Worm (Caenorhabditis elegans) whole organism, mixed stage, embryonic: ENCODE measurements around the gene vha-13.
"Not testable (repeated sequence)": the region's sequence is repeated elsewhere in the genome, so short reads cannot be mapped to it uniquely, and the experiment has no call there.

ENCODE experiments used
- M03D4.4 ChIP-seq: sonication (generic microtip); optimal IDR thresholded peaks from 2 replicates; lab custom pipeline; 2017; ENCODE audit warnings: mild to moderate bottlenecking, missing genetic modification characterization, missing compliant biosample characterization
- bed-3 ChIP-seq: fragments of 200-800 bp; sonication (Bioruptor generic); optimal IDR thresholded peaks from 3 replicates; lab custom pipeline; 2018; ENCODE audit warnings: mild to moderate bottlenecking, missing genetic modification characterization, moderate library complexity, missing compliant biosample characterization
- blmp-1 ChIP-seq: fragments of 150-350 bp; optimal IDR thresholded peaks from 2 replicates; lab custom pipeline; 2014; ENCODE audit warnings: missing biosample characterization, missing genetic modification characterization
- ceh-39 ChIP-seq: fragments of 150-350 bp; optimal IDR thresholded peaks from 2 replicates; lab custom pipeline; 2014; ENCODE audit warnings: missing biosample characterization, missing genetic modification characterization
- ceh-43 ChIP-seq: fragments of 200-800 bp; sonication (Bioruptor generic); optimal IDR thresholded peaks from 2 replicates; lab custom pipeline; 2018; ENCODE audit warnings: mild to moderate bottlenecking, missing genetic modification characterization, moderate library complexity, missing compliant biosample characterization
- ceh-83 ChIP-seq: fragments of 200-800 bp; sonication (Bioruptor generic); optimal IDR thresholded peaks from 2 replicates; lab custom pipeline; 2018; ENCODE audit warnings: mild to moderate bottlenecking, missing genetic modification characterization, missing compliant biosample characterization
- ces-1 ChIP-seq: fragments of 150-350 bp; optimal IDR thresholded peaks from 2 replicates; lab custom pipeline; 2014; ENCODE audit warnings: missing biosample characterization, missing genetic modification reagents, missing genetic modification characterization
- cnd-1 ChIP-seq: fragments of 200-800 bp; sonication (Bioruptor generic); optimal IDR thresholded peaks from 2 replicates; lab custom pipeline; 2018; ENCODE audit warnings: mild to moderate bottlenecking, missing genetic modification characterization, missing compliant biosample characterization
- drap-1 ChIP-seq: fragments of 200-800 bp; sonication (Bioruptor generic); optimal IDR thresholded peaks from 3 replicates; lab custom pipeline; 2018; ENCODE audit warnings: mild to moderate bottlenecking, missing genetic modification characterization, missing compliant biosample characterization
- elt-3 ChIP-seq: fragments of 150-350 bp; optimal IDR thresholded peaks from 2 replicates; lab custom pipeline; 2014; ENCODE audit warnings: missing biosample characterization, missing genetic modification characterization
- ham-2 ChIP-seq: fragments of 200-800 bp; sonication (Bioruptor generic); optimal IDR thresholded peaks from 2 replicates; lab custom pipeline; 2018; ENCODE audit warnings: mild to moderate bottlenecking, missing genetic modification characterization, missing compliant biosample characterization
- hlh-1 ChIP-seq: fragments of 150-350 bp; optimal IDR thresholded peaks from 2 replicates; lab custom pipeline; 2014; ENCODE audit warnings: missing biosample characterization, missing genetic modification reagents, missing genetic modification characterization
- lsy-2 ChIP-seq: fragments of 150-350 bp; optimal IDR thresholded peaks from 2 replicates; lab custom pipeline; 2014; ENCODE audit warnings: missing biosample characterization, missing genetic modification characterization
- mab-5 ChIP-seq: fragments of 150-350 bp; optimal IDR thresholded peaks from 2 replicates; lab custom pipeline; 2014; ENCODE audit warnings: missing biosample characterization, missing genetic modification characterization
- mep-1 ChIP-seq: fragments of 150-350 bp; optimal IDR thresholded peaks from 2 replicates; lab custom pipeline; 2017; ENCODE audit warnings: missing biosample characterization, missing genetic modification reagents, missing genetic modification characterization, inconsistent platforms
- mls-2 ChIP-seq: sonication (generic microtip); optimal IDR thresholded peaks from 2 replicates; lab custom pipeline; 2016; ENCODE audit warnings: mild to moderate bottlenecking, missing genetic modification characterization, moderate library complexity, missing compliant biosample characterization
- nhr-2 ChIP-seq: fragments of 150-350 bp; optimal IDR thresholded peaks from 2 replicates; lab custom pipeline; 2014; ENCODE audit warnings: missing biosample characterization, missing genetic modification characterization
- nhr-237 ChIP-seq: fragments of 150-350 bp; optimal IDR thresholded peaks from 2 replicates; lab custom pipeline; 2014; ENCODE audit warnings: missing biosample characterization, missing genetic modification characterization
- nhr-76 ChIP-seq: sonication (generic microtip); optimal IDR thresholded peaks from 2 replicates; lab custom pipeline; 2017; ENCODE audit warnings: missing biosample characterization, missing genetic modification characterization
- pha-4 ChIP-seq: fragments of 150-350 bp; optimal IDR thresholded peaks from 2 replicates; lab custom pipeline; 2018; ENCODE audit warnings: missing biosample characterization, missing genetic modification reagents, missing genetic modification characterization
- sem-2 ChIP-seq: fragments of 200-800 bp; sonication (Bioruptor generic); optimal IDR thresholded peaks from 2 replicates; lab custom pipeline; 2018; ENCODE audit warnings: mild to moderate bottlenecking, missing genetic modification characterization, missing compliant biosample characterization
- snpc-4 ChIP-seq: fragments of 150-350 bp; optimal IDR thresholded peaks from 2 replicates; lab custom pipeline; 2014; ENCODE audit warnings: missing biosample characterization, missing genetic modification characterization
- tbx-8 ChIP-seq: fragments of 200-800 bp; sonication (Bioruptor generic); optimal IDR thresholded peaks from 2 replicates; lab custom pipeline; 2018; ENCODE audit warnings: mild to moderate bottlenecking, missing genetic modification characterization, moderate library complexity, missing compliant biosample characterization
- unc-120 ChIP-seq: sonication (generic microtip); optimal IDR thresholded peaks from 2 replicates; lab custom pipeline; 2017; ENCODE audit warnings: missing genetic modification characterization, missing compliant biosample characterization; ENCODE audit not compliant: poor library complexity, severe bottlenecking
- unc-39 ChIP-seq: fragments of 150-350 bp; optimal IDR thresholded peaks from 2 replicates; lab custom pipeline; 2014; ENCODE audit warnings: missing biosample characterization, missing genetic modification characterization
- unc-62 ChIP-seq: fragments of 150-350 bp; optimal IDR thresholded peaks from 2 replicates; lab custom pipeline; 2014; ENCODE audit warnings: missing biosample characterization, missing genetic modification reagents, missing genetic modification characterization
- zip-8 ChIP-seq: fragments of 150-350 bp; optimal IDR thresholded peaks from 2 replicates; lab custom pipeline; 2014; ENCODE audit warnings: missing biosample characterization, missing genetic modification characterization

Gene vha-13

ce11 chrV:14351629-14352028, at the start of gene vha-13:
Gene vha-13 (plus strand): TSS chrV:14351709.
- TF ChIP-seq blmp-1 (no peak), mls-2 (tag; lab: Kevin White, UChicago) (no peak), M03D4.4 (tag; lab: Kevin White, UChicago) (no peak), elt-3 (tag; lab: Kevin White, UChicago) (no peak), ceh-43 (GFP tag; lab: Kevin White, UChicago) (no peak), bed-3 (GFP tag; lab: Kevin White, UChicago) (no peak), tbx-8 (GFP tag; lab: Kevin White, UChicago) (no peak), ham-2 (GFP tag; lab: Kevin White, UChicago) (no peak), nhr-76 (tag; lab: Kevin White, UChicago) (no peak), ceh-83 (GFP tag; lab: Kevin White, UChicago) (no peak)

ce11 chrV:14306771-14307170, 44.7 kb upstream of the vha-13 start, which contains the start of gene spig-4:
Gene spig-4 (minus strand): TSS chrV:14306871.
- TF ChIP-seq pha-4 (tag; lab: Kevin White, UChicago); mep-1 (tag; lab: Kevin White, UChicago); ceh-43 (GFP tag; lab: Kevin White, UChicago): not testable (repeated sequence)

ce11 chrV:14308164-14308563, 43.3 kb upstream of the vha-13 start, which contains the start of gene spig-5:
Gene spig-5 (plus strand): TSS chrV:14308464.
- TF ChIP-seq blmp-1; mls-2 (tag; lab: Kevin White, UChicago); nhr-2 (tag; lab: Kevin White, UChicago): not testable (repeated sequence)
- TF ChIP-seq, all 35 proteins: peak for 0; not testable (repeated sequence) for 35

ce11 chrV:14309632-14310031, 41.9 kb upstream of the vha-13 start, which contains the start of gene F14D7.14:
Gene F14D7.14 (plus strand): TSS chrV:14309932.
- TF ChIP-seq zip-8, cnd-1, hlh-1 (tag; lab: Kevin White, UChicago): not testable (repeated sequence)

- TF ChIP-seq drap-1 (GFP tag; lab: Kevin White, UChicago) (no peak), M03D4.4 (tag; lab: Kevin White, UChicago) (no peak), nhr-76 (tag; lab: Kevin White, UChicago) (no peak), pha-4 (tag; lab: Kevin White, UChicago) (no peak), nhr-237 (no peak), tbx-8 (GFP tag; lab: Kevin White, UChicago) (no peak), mep-1 (tag; lab: Kevin White, UChicago) (no peak), nhr-2 (tag; lab: Kevin White, UChicago) (no peak)
These were observed 40.4 kb upstream of the vha-13 start, which contains the start of gene ddn-3 for ce11 chrV:14311115-14311514. Gene ddn-3 (minus strand): TSS chrV:14311215.

- TF ChIP-seq ceh-39 (no peak), nhr-2 (tag; lab: Kevin White, UChicago) (no peak), sem-2 (GFP tag; lab: Kevin White, UChicago) (no peak), nhr-76 (tag; lab: Kevin White, UChicago) (no peak), mls-2 (tag; lab: Kevin White, UChicago) (no peak), hlh-1 (tag; lab: Kevin White, UChicago) (no peak), ces-1 (no peak), bed-3 (GFP tag; lab: Kevin White, UChicago) (no peak), mab-5 (tag; lab: Kevin White, UChicago) (no peak), pha-4 (tag; lab: Kevin White, UChicago) (no peak), unc-62 (GFP tag; lab: Kevin White, UChicago) (no peak), mep-1 (tag; lab: Kevin White, UChicago) (no peak), blmp-1 (no peak), snpc-4 (tag; lab: Kevin White, UChicago) (no peak), unc-39 (tag; lab: Kevin White, UChicago) (no peak), unc-120 (tag; lab: Kevin White, UChicago) (no peak), lsy-2 (tag; lab: Kevin White, UChicago) (no peak)
These were observed 38.8 kb upstream of the vha-13 start, which contains the start of gene F14D7.8 for ce11 chrV:14312695-14313094. Gene F14D7.8 (minus strand): TSS chrV:14312795.
